Worm (Caenorhabditis elegans) whole organism, late embryonic: ENCODE results near the gene C34E10.10.

Experiments used
- C38D4.7 ChIP-seq: fragments of 200-800 bp; sonication (Bioruptor generic); optimal IDR thresholded peaks from 2 replicates; lab custom pipeline; 2018; ENCODE audit warnings: mild to moderate bottlenecking, missing genetic modification characterization, moderate library complexity, missing compliant biosample characterization
- K02D7.2 ChIP-seq: sonication (generic microtip); optimal IDR thresholded peaks from 2 replicates; lab custom pipeline; 2017; ENCODE audit warnings: mild to moderate bottlenecking, missing genetic modification characterization, missing compliant biosample characterization
- Y22D7AL.16 ChIP-seq: sonication (generic microtip); optimal IDR thresholded peaks from 2 replicates; lab custom pipeline; 2016; ENCODE audit warnings: missing genetic modification characterization, missing compliant biosample characterization
- ahr-1 ChIP-seq: sonication (generic microtip); optimal IDR thresholded peaks from 2 replicates; lab custom pipeline; 2016; ENCODE audit warnings: missing genetic modification characterization, missing compliant biosample characterization
- ama-1 ChIP-seq: fragments of 150-350 bp; optimal IDR thresholded peaks from 2 replicates; lab custom pipeline; 2014
- ceh-14 ChIP-seq: sonication (generic microtip); optimal IDR thresholded peaks from 2 replicates; lab custom pipeline; 2016; ENCODE audit warnings: missing genotype, missing genetic modification characterization, missing compliant biosample characterization
- ceh-18 ChIP-seq: sonication (generic microtip); optimal IDR thresholded peaks from 2 replicates; lab custom pipeline; 2016; ENCODE audit warnings: missing genetic modification characterization, missing compliant biosample characterization
- ceh-19 ChIP-seq: fragments of 200-800 bp; sonication (Bioruptor generic); optimal IDR thresholded peaks from 2 replicates; lab custom pipeline; 2018; ENCODE audit warnings: mild to moderate bottlenecking, missing genetic modification characterization, missing compliant biosample characterization
- ceh-2 ChIP-seq: sonication (generic microtip); optimal IDR thresholded peaks from 2 replicates; lab custom pipeline; 2016; ENCODE audit warnings: missing genotype, missing genetic modification characterization, missing compliant biosample characterization
- ceh-30 ChIP-seq: fragments of 150-350 bp; optimal IDR thresholded peaks from 2 replicates; lab custom pipeline; 2014; ENCODE audit warnings: missing biosample characterization, missing genetic modification characterization
- ceh-31 ChIP-seq: sonication (generic microtip); optimal IDR thresholded peaks from 2 replicates; lab custom pipeline; 2016; ENCODE audit warnings: missing genetic modification characterization, missing compliant biosample characterization
- ceh-6 ChIP-seq: fragments of 200-800 bp; sonication (Bioruptor generic); optimal IDR thresholded peaks from 2 replicates; lab custom pipeline; 2018; ENCODE audit warnings: mild to moderate bottlenecking, missing genetic modification characterization, missing compliant biosample characterization
- ceh-9 ChIP-seq: sonication (generic microtip); optimal IDR thresholded peaks from 2 replicates; lab custom pipeline; 2016; ENCODE audit warnings: mild to moderate bottlenecking, missing genetic modification characterization, inconsistent platforms, missing compliant biosample characterization
- che-1 ChIP-seq: sonication (generic microtip); optimal IDR thresholded peaks from 2 replicates; lab custom pipeline; 2016; ENCODE audit warnings: mild to moderate bottlenecking, missing genetic modification characterization, missing compliant biosample characterization
- dmd-4 ChIP-seq: sonication (generic microtip); optimal IDR thresholded peaks from 2 replicates; lab custom pipeline; 2016; ENCODE audit warnings: borderline replicate concordance, missing genetic modification characterization, missing compliant biosample characterization
- dve-1 ChIP-seq: sonication (generic microtip); optimal IDR thresholded peaks from 2 replicates; lab custom pipeline; 2017; ENCODE audit warnings: antibody characterized with exemption, mild to moderate bottlenecking, missing genetic modification characterization, missing compliant biosample characterization
- elt-4 ChIP-seq: sonication (generic microtip); optimal IDR thresholded peaks from 2 replicates; lab custom pipeline; 2016; ENCODE audit warnings: missing genetic modification characterization, missing compliant biosample characterization
- eyg-1 ChIP-seq: sonication (generic microtip); optimal IDR thresholded peaks from 2 replicates; lab custom pipeline; 2016; ENCODE audit warnings: missing genotype, missing genetic modification characterization, missing compliant biosample characterization
- fax-1 ChIP-seq: sonication (generic microtip); optimal IDR thresholded peaks from 2 replicates; lab custom pipeline; 2016; ENCODE audit warnings: missing genotype, missing genetic modification characterization, missing compliant biosample characterization
- gmeb-2 ChIP-seq: sonication (generic microtip); optimal IDR thresholded peaks from 2 replicates; lab custom pipeline; 2016; ENCODE audit warnings: missing genetic modification characterization, inconsistent platforms, missing compliant biosample characterization
- hlh-13 ChIP-seq: fragments of 200-800 bp; sonication (Bioruptor generic); optimal IDR thresholded peaks from 2 replicates; lab custom pipeline; 2018; ENCODE audit warnings: mild to moderate bottlenecking, missing genetic modification characterization, missing compliant biosample characterization
- hlh-30 ChIP-seq: sonication (generic microtip); optimal IDR thresholded peaks from 2 replicates; lab custom pipeline; 2017; ENCODE audit warnings: antibody characterized with exemption, missing genetic modification characterization, missing compliant biosample characterization; ENCODE audit not compliant: insufficient read depth
- hlh-6 ChIP-seq: sonication (generic microtip); optimal IDR thresholded peaks from 2 replicates; lab custom pipeline; 2016; ENCODE audit warnings: missing genotype, missing genetic modification characterization, missing compliant biosample characterization
- hlh-8 ChIP-seq: sonication (generic microtip); optimal IDR thresholded peaks from 2 replicates; lab custom pipeline; 2016; ENCODE audit warnings: missing genotype, missing genetic modification characterization, missing compliant biosample characterization
- lim-6 ChIP-seq: sonication (generic microtip); optimal IDR thresholded peaks from 2 replicates; lab custom pipeline; 2016; ENCODE audit warnings: missing genetic modification characterization, missing compliant biosample characterization
- madf-2 ChIP-seq: sonication (generic microtip); optimal IDR thresholded peaks from 2 replicates; lab custom pipeline; 2017; ENCODE audit warnings: missing genetic modification characterization, missing compliant biosample characterization
- nfya-1 ChIP-seq: sonication (generic microtip); optimal IDR thresholded peaks from 2 replicates; lab custom pipeline; 2017; ENCODE audit warnings: missing genetic modification characterization, mild to moderate bottlenecking, missing compliant biosample characterization, antibody characterized with exemption, moderate library complexity
- nhr-11 ChIP-seq: fragments of 150-350 bp; optimal IDR thresholded peaks from 2 replicates; lab custom pipeline; 2014; ENCODE audit warnings: missing biosample characterization, missing genetic modification characterization
- npax-4 ChIP-seq: sonication (generic microtip); optimal IDR thresholded peaks from 2 replicates; lab custom pipeline; 2016; ENCODE audit warnings: missing genetic modification characterization, missing compliant biosample characterization
- pag-3 ChIP-seq: sonication (generic microtip); optimal IDR thresholded peaks from 2 replicates; lab custom pipeline; 2016; ENCODE audit warnings: missing compliant biosample characterization, missing genetic modification characterization, borderline replicate concordance
- pha-2 ChIP-seq: sonication (generic microtip); optimal IDR thresholded peaks from 2 replicates; lab custom pipeline; 2017; ENCODE audit warnings: mild to moderate bottlenecking, missing genetic modification characterization, missing compliant biosample characterization
- pha-4 ChIP-seq: fragments of 150-350 bp; optimal IDR thresholded peaks from 2 replicates; lab custom pipeline; 2018; ENCODE audit warnings: missing biosample characterization, missing genetic modification reagents, missing genetic modification characterization
- rnt-1 ChIP-seq: sonication (generic microtip); optimal IDR thresholded peaks from 2 replicates; lab custom pipeline; 2016; ENCODE audit warnings: missing genetic modification characterization, missing compliant biosample characterization
- sdc-2 ChIP-seq: sonication (generic microtip); optimal IDR thresholded peaks from 2 replicates; lab custom pipeline; 2016; ENCODE audit warnings: missing genotype, missing genetic modification characterization, missing compliant biosample characterization
- sox-2 ChIP-seq: fragments of 200-800 bp; sonication (Bioruptor generic); IDR thresholded peaks from 2 replicates; pipeline ENCODE4 v1.3.6; 2022; ENCODE audit warnings: missing genetic modification reagents, missing genetic modification characterization, missing compliant biosample characterization
- sox-4 ChIP-seq: sonication (generic microtip); optimal IDR thresholded peaks from 2 replicates; lab custom pipeline; 2017; ENCODE audit warnings: mild to moderate bottlenecking, missing genetic modification characterization, inconsistent platforms, missing compliant biosample characterization
- tbx-7 ChIP-seq: sonication (generic microtip); optimal IDR thresholded peaks from 2 replicates; lab custom pipeline; 2016; ENCODE audit warnings: missing genotype, missing genetic modification characterization, missing compliant biosample characterization
- ttx-3 ChIP-seq: sonication (generic microtip); optimal IDR thresholded peaks from 2 replicates; lab custom pipeline; 2016; ENCODE audit warnings: missing genetic modification reagents, missing genetic modification characterization, missing compliant biosample characterization
- unc-3 ChIP-seq, 2 experiments: fragments of 200-800 bp in 1 of 2; sonication (Bioruptor generic) in 1 of 2; sonication (generic microtip) in 1 of 2; conservative IDR thresholded peaks in 1 of 2; optimal IDR thresholded peaks in 1 of 2; 2 replicates each; pipeline versions ENCODE4 v1.3.6 to Lab custom; 2016 to 2022; ENCODE audit warnings: missing compliant biosample characterization in 2 of 2, missing genetic modification characterization in 2 of 2, missing genetic modification reagents in 1 of 2
- unc-42 ChIP-seq: sonication (generic microtip); optimal IDR thresholded peaks from 2 replicates; lab custom pipeline; 2016; ENCODE audit warnings: missing genotype, missing genetic modification characterization, missing compliant biosample characterization

The C34E10.10 gene

ce11 chrIII:5267217-5267906, 39.7 kb upstream of the C34E10.10 start, which contains the start of gene ZC395.5:
Gene ZC395.5 (plus strand): TSS chrIII:5267848.
- no peak for TF ChIP-seq ceh-31
- TF ChIP-seq unc-3 (GFP tag; conservative IDR thresholded peaks at IDR 0.05; lab: Robert Waterston, UW): no peak
- no peak for TF ChIP-seq unc-3 (tag; optimal IDR thresholded peaks at IDR 0.05; lab: Kevin White, UChicago)

DNA sequence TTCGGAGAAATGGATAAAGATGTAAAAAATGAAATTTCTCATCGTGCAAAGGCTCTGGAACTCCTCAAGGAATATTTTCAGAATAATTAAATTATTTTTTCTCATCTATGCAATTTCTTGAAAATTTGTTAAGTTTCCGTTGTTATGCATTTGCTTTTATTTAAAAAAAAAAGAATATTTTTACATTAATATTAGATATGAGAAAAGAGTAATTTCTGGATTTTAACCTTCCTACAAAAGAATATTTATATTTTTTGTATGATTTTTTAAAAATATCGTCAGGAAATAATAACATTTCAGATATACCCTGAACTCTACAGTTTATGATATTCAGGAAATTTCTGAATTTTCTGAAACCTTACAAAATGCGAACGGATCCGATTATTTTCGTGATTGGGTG, 37.1 kb upstream of the C34E10.10 start, which contains the start of gene gro-1:
Gene gro-1, plus strand, starts transcription at position 301 of the 400 bp plus-strand sequence.
- TF ChIP-seq hlh-30 (tag; lab: Kevin White, UChicago) (no peak), C38D4.7 (GFP tag; lab: Kevin White, UChicago) (no peak), hlh-6 (tag; lab: Kevin White, UChicago) (no peak), K02D7.2 (tag; lab: Kevin White, UChicago) (no peak), ceh-2 (tag; lab: Kevin White, UChicago) (no peak), lim-6 (no peak), unc-42 (tag; lab: Kevin White, UChicago) (no peak), ttx-3 (tag; lab: Kevin White, UChicago) (no peak), tbx-7 (no peak)

DNA sequence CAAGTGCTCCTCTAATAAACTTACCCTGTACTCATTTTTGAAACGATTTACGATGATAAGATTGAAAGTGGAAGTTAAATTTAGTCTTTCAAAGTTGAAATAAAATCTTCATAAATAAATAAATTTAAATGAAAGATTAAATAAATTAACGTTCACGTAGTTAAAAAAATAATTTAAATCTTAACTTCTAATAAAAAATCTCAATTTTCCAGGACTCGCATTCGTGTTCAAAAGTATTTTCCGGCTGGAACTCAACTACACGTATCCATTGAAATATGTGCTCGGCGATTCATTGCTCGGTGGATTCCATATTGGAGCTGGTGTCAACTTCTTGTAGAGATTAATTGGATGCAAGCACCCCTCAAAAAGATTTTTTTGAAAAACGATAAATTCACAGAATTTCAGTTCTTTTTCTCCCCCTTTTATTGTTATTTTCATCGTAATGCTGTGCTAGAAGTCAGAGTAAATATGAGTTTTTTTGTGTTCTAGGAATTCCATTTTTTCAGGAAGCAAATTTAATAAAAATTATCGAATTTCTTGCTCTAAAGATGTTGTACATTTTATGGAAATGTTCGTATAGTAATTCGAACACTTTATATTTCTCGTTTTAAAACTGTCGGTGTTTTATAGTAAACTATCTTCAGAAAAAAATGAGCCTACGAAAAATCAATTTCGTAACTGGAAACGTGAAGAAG, 35.8 kb upstream of the C34E10.10 start, which contains the start of the genes C34E10.9 and hap-1:
Gene C34E10.9, minus strand, starts transcription at position 101 of the 695 bp plus-strand sequence.
Gene hap-1, plus strand, starts transcription at position 645 of the 695 bp plus-strand sequence.
- no peak for TF ChIP-seq dve-1 (tag; lab: Kevin White, UChicago)
- no peak for TF ChIP-seq elt-4 (tag; lab: Kevin White, UChicago)
- no peak for TF ChIP-seq Y22D7AL.16
- TF ChIP-seq nhr-11 (tag; lab: Kevin White, UChicago): no peak
- TF ChIP-seq eyg-1: no peak
- TF ChIP-seq K02D7.2 (tag; lab: Kevin White, UChicago): no peak
- no peak for TF ChIP-seq rnt-1
- TF ChIP-seq ama-1 (lab: Kevin White, UChicago): no peak
- no peak for TF ChIP-seq fax-1 (tag; lab: Kevin White, UChicago)
- no peak for TF ChIP-seq hlh-30 (tag; lab: Kevin White, UChicago)

DNA sequence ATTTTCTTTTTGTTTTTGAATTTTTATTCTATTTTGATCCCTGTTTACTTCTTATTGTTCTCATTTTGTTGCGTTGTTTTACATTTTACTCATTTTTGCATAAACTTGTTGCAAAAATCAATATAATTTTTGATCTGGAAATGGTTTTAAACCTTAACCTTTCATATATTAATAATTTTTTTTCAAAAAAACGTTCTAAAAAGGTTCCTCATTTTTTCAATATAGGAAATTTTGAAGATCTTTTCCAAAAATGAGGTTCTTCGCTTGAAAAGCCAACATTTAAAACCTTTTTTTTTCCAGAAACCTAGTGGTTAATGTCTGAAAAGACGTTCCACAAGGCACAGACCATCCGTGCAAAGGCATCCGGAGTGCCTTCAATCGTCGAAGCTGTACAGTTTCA, 32.7 kb upstream of the C34E10.10 start, which contains the start of gene gop-3:
Gene gop-3, plus strand, starts transcription at position 301 of the 400 bp plus-strand sequence.
- TF ChIP-seq ceh-18 (tag; lab: Kevin White, UChicago) (no peak), sox-2 (GFP tag; lab: Robert Waterston, UW) (no peak), che-1 (tag; lab: Kevin White, UChicago) (no peak), sdc-2 (tag; lab: Kevin White, UChicago) (no peak), tbx-7 (no peak), nhr-11 (tag; lab: Kevin White, UChicago) (no peak), ceh-6 (GFP tag; lab: Kevin White, UChicago) (no peak), pha-4 (tag; lab: Kevin White, UChicago) (no peak), pag-3 (tag; lab: Kevin White, UChicago) (no peak), hlh-8 (tag; lab: Kevin White, UChicago) (no peak), dmd-4 (tag; lab: Kevin White, UChicago) (no peak), ceh-14 (tag; lab: Kevin White, UChicago) (no peak), unc-3 (GFP tag; conservative IDR thresholded peaks at IDR 0.05; lab: Robert Waterston, UW) (no peak), unc-3 (tag; optimal IDR thresholded peaks at IDR 0.05; lab: Kevin White, UChicago) (no peak), hlh-6 (tag; lab: Kevin White, UChicago) (no peak)

- TF ChIP-seq elt-4 (tag; lab: Kevin White, UChicago) (no peak), ceh-30 (tag; lab: Kevin White, UChicago) (no peak), ceh-19 (GFP tag; lab: Kevin White, UChicago) (no peak), pha-2 (no peak), ceh-9 (no peak), gmeb-2 (tag; lab: Kevin White, UChicago) (no peak), nfya-1 (tag; lab: Kevin White, UChicago) (no peak), npax-4 (tag; lab: Kevin White, UChicago) (no peak), dve-1 (tag; lab: Kevin White, UChicago) (no peak), madf-2 (no peak), hlh-13 (GFP tag; lab: Kevin White, UChicago) (no peak), K02D7.2 (tag; lab: Kevin White, UChicago) (no peak), ceh-18 (tag; lab: Kevin White, UChicago) (no peak), ahr-1 (tag; lab: Kevin White, UChicago) (no peak), sox-4 (no peak), pag-3 (tag; lab: Kevin White, UChicago) (no peak), ceh-6 (GFP tag; lab: Kevin White, UChicago) (no peak)
These were observed 31.2 kb upstream of the C34E10.10 start, which contains the start of gene gop-2 for ce11 chrIII:5258918-5259317. Gene gop-2 (plus strand): TSS chrIII:5259023.
